Fruit fly (Drosophila melanogaster): Measurements from ENCODE around the gene CG4751.
A peak's percentile ranks its signal among the peaks of the same experiment; 100 is the strongest.

The CG4751 gene

DNA sequence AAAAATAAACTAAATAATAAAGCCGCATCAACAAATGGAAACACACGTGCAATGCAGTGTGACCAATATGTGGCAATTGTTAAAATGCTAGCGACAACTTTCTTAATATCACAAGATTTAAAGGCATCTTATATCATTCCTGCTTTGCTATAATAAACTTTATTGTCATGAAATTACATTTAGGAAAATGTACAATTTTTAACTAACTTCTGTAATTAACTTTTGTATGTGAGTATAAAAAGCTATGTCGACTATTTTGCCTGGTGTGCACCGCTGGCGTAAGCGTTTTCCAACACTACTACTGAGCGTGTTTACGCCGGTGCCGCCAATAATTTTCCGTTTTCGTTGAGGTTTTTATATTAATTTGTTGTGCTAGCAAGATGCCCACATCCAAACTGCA, 7.0 kb upstream of the CG4751 start, which contains the start of the genes Csl4 and Nup160 (continued):
- peak; percentile 83 for TF ChIP-seq CG9932 (GFP tag; IDR thresholded peaks at IDR 0.05)
- no peak for TF ChIP-seq dati (GFP tag; IDR thresholded peaks at IDR 0.05)
- TF ChIP-seq CG8924 (tag; optimal IDR thresholded peaks at IDR 0.05): peak; percentile 69
- peak; percentile 60 for TF ChIP-seq ERR (GFP tag; optimal IDR thresholded peaks at IDR 0.05)
- TF ChIP-seq CG17186 (GFP tag; optimal IDR thresholded peaks at IDR 0.05): peak; percentile 69
- TF ChIP-seq CG7963 (GFP tag; IDR thresholded peaks at IDR 0.05; ENCODE audit: partially characterized antibody): no peak
- TF ChIP-seq zf30C (GFP tag; optimal IDR thresholded peaks at IDR 0.05): no peak
- peak; percentile 90 for TF ChIP-seq HLH54F (GFP tag; optimal IDR thresholded peaks at IDR 0.05)
- no peak for TF ChIP-seq CG6854 (GFP tag; optimal IDR thresholded peaks at IDR 0.05)
- peak; percentile 71; the same call in 2 of the 3 replicates for TF ChIP-seq dysf (GFP tag; IDR thresholded peaks at IDR 0.05)
- TF ChIP-seq peb (GFP tag; IDR thresholded peaks at IDR 0.05): no peak; the same call in 1 of the 2 replicates
- peak; percentile 81 for TF ChIP-seq ind (GFP tag; optimal IDR thresholded peaks at IDR 0.05)
- peak; percentile 68 for TF ChIP-seq E2f1 (GFP tag; IDR thresholded peaks at IDR 0.05)
- TF ChIP-seq az2 (GFP tag; optimal IDR thresholded peaks at IDR 0.05): peak; percentile 96
- TF ChIP-seq CG1832 (GFP tag; optimal IDR thresholded peaks at IDR 0.05): no peak
- peak; percentile 38 for TF ChIP-seq Sry-β (GFP tag; optimal IDR thresholded peaks at IDR 0.05)
- TF ChIP-seq CG4404 (GFP tag; IDR thresholded peaks at IDR 0.05): peak; percentile 18; the same call in 1 of the 2 replicates
- TF ChIP-seq CG12071 (GFP tag; optimal IDR thresholded peaks at IDR 0.05): no peak
- no peak for TF ChIP-seq CG8281 (tag; optimal IDR thresholded peaks at IDR 0.05)
- TF ChIP-seq Poxn (GFP tag; IDR thresholded peaks at IDR 0.05): no peak; the same call in 1 of the 2 replicates
- TF ChIP-seq Max (GFP tag; optimal IDR thresholded peaks at IDR 0.05): peak; percentile 96
- peak; percentile 75 for TF ChIP-seq HmgZ (tag; optimal IDR thresholded peaks at IDR 0.05)
- TF ChIP-seq ash1 (GFP tag; optimal IDR thresholded peaks at IDR 0.05): no peak
- no peak for TF ChIP-seq schlank (tag; optimal IDR thresholded peaks at IDR 0.05)
- peak; percentile 71 for TF ChIP-seq Myb (GFP tag; optimal IDR thresholded peaks at IDR 0.05)
- peak; percentile 61 for TF ChIP-seq sisA (GFP tag; IDR thresholded peaks at IDR 0.05)
- no peak for TF ChIP-seq BtbVII (GFP tag; optimal IDR thresholded peaks at IDR 0.05)
- TF ChIP-seq CG18011 (GFP tag; optimal IDR thresholded peaks at IDR 0.05): peak; percentile 65
- TF ChIP-seq gfzf (GFP tag; optimal IDR thresholded peaks at IDR 0.05): peak; percentile 81
- no peak for TF ChIP-seq CG17361 (GFP tag; IDR thresholded peaks at IDR 0.05)
- TF ChIP-seq p53 (GFP tag; optimal IDR thresholded peaks at IDR 0.05): peak; percentile 71
- TF ChIP-seq sqz (GFP tag; optimal IDR thresholded peaks at IDR 0.05): no peak
- TF ChIP-seq CG4282 (GFP tag; optimal IDR thresholded peaks at IDR 0.05): peak; percentile 55
- no peak for TF ChIP-seq CG42726 (GFP tag; IDR thresholded peaks at IDR 0.05; ENCODE audit: partially characterized antibody)
- TF ChIP-seq CG8290 (GFP tag; optimal IDR thresholded peaks at IDR 0.05): peak; percentile 63
- no peak for TF ChIP-seq CG8290 (tag; optimal IDR thresholded peaks at IDR 0.05)
- no peak for TF ChIP-seq CG2712 (tag; optimal IDR thresholded peaks at IDR 0.05)
- peak; percentile 68 for TF ChIP-seq Camta (GFP tag; optimal IDR thresholded peaks at IDR 0.05)
- peak; percentile 76 for TF ChIP-seq Fer1 (GFP tag; optimal IDR thresholded peaks at IDR 0.05)
- TF ChIP-seq da (GFP tag; optimal IDR thresholded peaks at IDR 0.05): peak; percentile 73
- TF ChIP-seq BEAF-32 (GFP tag; optimal IDR thresholded peaks at IDR 0.05): peak; percentile 44
- TF ChIP-seq CG15514 (GFP tag; optimal IDR thresholded peaks at IDR 0.05): peak; percentile 66
- 0 out of 2 replicates have a peak, but pooled peaks have one; percentile 8 for TF ChIP-seq CG11696 (GFP tag; IDR thresholded peaks at IDR 0.05)
- TF ChIP-seq CG4617 (GFP tag; optimal IDR thresholded peaks at IDR 0.05; ENCODE audit: borderline replicate concordance): peak; percentile 83
- no peak for TF ChIP-seq grn (GFP tag; optimal IDR thresholded peaks at IDR 0.05)
- no peak for TF ChIP-seq HLHmδ (GFP tag; optimal IDR thresholded peaks at IDR 0.05)
- peak; percentile 61; the same call in 1 of the 2 replicates for TF ChIP-seq CG16779 (GFP tag; IDR thresholded peaks at IDR 0.05)
- TF ChIP-seq CG5245 (GFP tag; optimal IDR thresholded peaks at IDR 0.05): peak; percentile 69
- TF ChIP-seq Dfd (GFP tag; optimal IDR thresholded peaks at IDR 0.05): no peak
- peak; percentile 88 for TF ChIP-seq CG3847 (GFP tag; IDR thresholded peaks at IDR 0.05)
- TF ChIP-seq B-H2 (GFP tag; optimal IDR thresholded peaks at IDR 0.05): peak; percentile 76

Data from whole organism, embryonic.